Fruit fly (Drosophila melanogaster): Measurements from ENCODE around the gene GstD1.

DNA sequence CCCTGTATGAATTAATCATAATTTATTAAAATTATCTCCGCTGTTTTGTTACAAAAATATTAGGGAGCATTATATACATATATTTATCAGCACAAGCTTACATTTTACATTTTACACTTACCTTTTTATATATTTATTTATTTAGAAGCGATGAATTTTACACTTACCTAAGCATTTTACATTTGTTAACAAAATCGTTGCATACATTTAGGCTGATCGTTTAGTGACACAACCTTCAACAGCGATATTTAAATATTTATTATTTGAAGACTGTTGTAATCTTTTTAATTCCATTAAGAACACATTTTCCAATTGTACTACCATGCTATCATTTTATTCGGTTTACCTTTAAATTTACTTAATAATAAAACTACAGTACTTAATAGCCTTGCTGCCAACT is 14.7 kb upstream of the GstD1 start:
- no peak for TF ChIP-seq CG10543 (GFP tag; optimal IDR thresholded peaks at IDR 0.05)
- TF ChIP-seq CG9437 (GFP tag; optimal IDR thresholded peaks at IDR 0.05): no peak
- no peak for TF ChIP-seq CG13624 (GFP tag; optimal IDR thresholded peaks at IDR 0.05)
- TF ChIP-seq CG42726 (GFP tag; IDR thresholded peaks at IDR 0.05; ENCODE audit: partially characterized antibody): no peak
- TF ChIP-seq eyg (GFP tag; optimal IDR thresholded peaks at IDR 0.05): no peak
